Worm (Caenorhabditis elegans) whole organism, L4/young adult: ENCODE data around the gene rpl-12.

Experiments used
- W03F9.2 ChIP-seq: fragments of 150-350 bp; optimal IDR thresholded peaks from 2 replicates; lab custom pipeline; 2014; ENCODE audit warnings: missing biosample characterization, missing genetic modification characterization
- dao-5 ChIP-seq: sonication (generic microtip); optimal IDR thresholded peaks from 2 replicates; lab custom pipeline; 2016; ENCODE audit warnings: missing genotype, missing genetic modification characterization, moderate library complexity, missing compliant biosample characterization
- him-1 ChIP-seq: sonication (generic microtip); optimal IDR thresholded peaks from 2 replicates; lab custom pipeline; 2016; ENCODE audit warnings: missing genotype, missing genetic modification reagents, missing genetic modification characterization, missing compliant biosample characterization

DNA sequence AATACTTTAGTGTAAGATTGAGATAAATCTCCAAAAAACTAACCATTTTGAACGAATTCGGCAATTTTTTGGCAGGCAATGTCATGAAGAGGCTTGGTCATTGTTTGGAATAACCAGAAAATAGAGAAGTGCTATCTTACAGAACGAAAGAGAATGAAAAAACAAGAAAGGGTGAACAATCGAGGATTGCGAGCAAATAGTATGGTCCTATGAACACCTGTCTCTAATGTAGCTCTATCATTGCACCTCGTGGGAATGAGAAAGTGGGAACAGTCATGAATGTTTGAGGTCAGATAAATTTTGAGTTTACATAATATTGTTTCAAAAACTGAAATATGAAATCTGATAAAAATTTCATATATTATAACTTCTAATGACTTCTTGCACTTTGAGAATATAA lies 43.2 kb downstream of the rpl-12 start, which contains the start of gene C48D1.1:
- no peak for TF ChIP-seq him-1 (tag; lab: Kevin White, UChicago)
- TF ChIP-seq W03F9.2 (tag; lab: Kevin White, UChicago) = no peak
- no peak for TF ChIP-seq dao-5 (tag; lab: Kevin White, UChicago)
